Worm (Caenorhabditis elegans) whole organism, L1 larva: Measurements from ENCODE around the gene fbxa-160.

Experiments
- C04F5.9 ChIP-seq: sonication (generic microtip); optimal IDR thresholded peaks from 2 replicates; lab custom pipeline; 2016; ENCODE audit warnings: missing genetic modification characterization, missing compliant biosample characterization
- C34B4.2 ChIP-seq: sonication (generic microtip); optimal IDR thresholded peaks from 2 replicates; lab custom pipeline; 2017; ENCODE audit warnings: mild to moderate bottlenecking, missing genetic modification characterization, missing compliant biosample characterization
- alr-1 ChIP-seq: fragments of 200-800 bp; sonication (Bioruptor generic); optimal IDR thresholded peaks from 2 replicates; lab custom pipeline; 2018; ENCODE audit warnings: borderline replicate concordance, mild to moderate bottlenecking, missing genetic modification characterization, missing compliant biosample characterization
- ceh-63 ChIP-seq: fragments of 200-800 bp; sonication (Bioruptor generic); optimal IDR thresholded peaks from 2 replicates; lab custom pipeline; 2018; ENCODE audit warnings: mild to moderate bottlenecking, missing genetic modification characterization, missing compliant biosample characterization
- ceh-88 ChIP-seq: fragments of 200-800 bp; sonication (Bioruptor generic); IDR thresholded peaks from 2 replicates; pipeline ENCODE4 v1.3.6; 2022; ENCODE audit warnings: missing genetic modification characterization, missing compliant biosample characterization
- dsc-1 ChIP-seq: sonication (generic microtip); optimal IDR thresholded peaks from 2 replicates; lab custom pipeline; 2016; ENCODE audit warnings: mild to moderate bottlenecking, missing genetic modification characterization, missing compliant biosample characterization
- efl-3 ChIP-seq: fragments of 200-800 bp; sonication (Bioruptor generic); optimal IDR thresholded peaks from 2 replicates; lab custom pipeline; 2018; ENCODE audit warnings: mild to moderate bottlenecking, missing genetic modification characterization, missing compliant biosample characterization
- elt-2 ChIP-seq: sonication (generic microtip); optimal IDR thresholded peaks from 2 replicates; lab custom pipeline; 2016; ENCODE audit warnings: missing genetic modification characterization, mild to moderate bottlenecking, inconsistent platforms, missing compliant biosample characterization, missing genetic modification reagents
- ets-5 ChIP-seq: fragments of 200-800 bp; sonication (Bioruptor generic); IDR thresholded peaks from 2 replicates; pipeline ENCODE4 v1.3.6; 2022; ENCODE audit warnings: missing genetic modification characterization, missing compliant biosample characterization
- fkh-10 ChIP-seq: sonication (generic microtip); optimal IDR thresholded peaks from 2 replicates; lab custom pipeline; 2017; ENCODE audit warnings: missing biosample characterization, missing genetic modification reagents, missing genetic modification characterization
- fkh-4 ChIP-seq: sonication (generic microtip); optimal IDR thresholded peaks from 2 replicates; lab custom pipeline; 2016; ENCODE audit warnings: missing compliant biosample characterization, missing genetic modification characterization, borderline replicate concordance
- fkh-8 ChIP-seq: sonication (generic microtip); optimal IDR thresholded peaks from 2 replicates; lab custom pipeline; 2016; ENCODE audit warnings: mild to moderate bottlenecking, missing genetic modification characterization, missing compliant biosample characterization
- fos-1 ChIP-seq: fragments of 150-350 bp; optimal IDR thresholded peaks from 2 replicates; lab custom pipeline; 2014; ENCODE audit warnings: missing biosample characterization, missing genetic modification characterization
- grh-1 ChIP-seq: fragments of 200-800 bp; sonication (Bioruptor generic); IDR thresholded peaks from 2 replicates; pipeline ENCODE4 v1.3.6; 2022; ENCODE audit warnings: missing genetic modification reagents, missing genetic modification characterization, missing compliant biosample characterization
- hlh-17 ChIP-seq: fragments of 200-800 bp; sonication (Bioruptor generic); optimal IDR thresholded peaks from 2 replicates; lab custom pipeline; 2018; ENCODE audit warnings: missing genetic modification characterization, mild to moderate bottlenecking, missing compliant biosample characterization, moderate library complexity, borderline replicate concordance
- hpl-2 ChIP-seq: fragments of 150-350 bp; optimal IDR thresholded peaks from 2 replicates; lab custom pipeline; 2014; ENCODE audit warnings: missing biosample characterization, missing genetic modification reagents, missing genetic modification characterization
- jun-1 ChIP-seq: fragments of 150-350 bp; optimal IDR thresholded peaks from 2 replicates; lab custom pipeline; 2014; ENCODE audit warnings: missing biosample characterization, missing genetic modification reagents, missing genetic modification characterization
- lin-13 ChIP-seq: fragments of 150-350 bp; optimal IDR thresholded peaks from 2 replicates; lab custom pipeline; 2014; ENCODE audit warnings: missing biosample characterization, missing genetic modification reagents, missing genetic modification characterization
- lin-14 ChIP-seq: fragments of 200-800 bp; sonication (Bioruptor generic); optimal IDR thresholded peaks from 2 replicates; lab custom pipeline; 2018; ENCODE audit warnings: mild to moderate bottlenecking, missing genetic modification characterization, moderate library complexity, missing compliant biosample characterization
- lin-15B ChIP-seq: fragments of 150-350 bp; sonication (generic microtip); optimal IDR thresholded peaks from 3 replicates; lab custom pipeline; 2014; ENCODE audit warnings: missing biosample characterization, missing genetic modification characterization
- lin-35 ChIP-seq, 2 experiments: fragments of 150-350 bp; optimal IDR thresholded peaks; 2 replicates each; lab custom pipeline; 2014; ENCODE audit warnings: missing biosample characterization in 2 of 2, missing genetic modification characterization in 2 of 2, missing genetic modification reagents in 2 of 2
- mdl-1 ChIP-seq, 2 experiments: fragments of 150-350 bp; optimal IDR thresholded peaks; 2 replicates each; lab custom pipeline; 2014 to 2017; ENCODE audit warnings: missing biosample characterization in 2 of 2, missing genetic modification characterization in 2 of 2, inconsistent platforms in 1 of 2
- mef-2 ChIP-seq: fragments of 150-350 bp; optimal IDR thresholded peaks from 2 replicates; lab custom pipeline; 2014; ENCODE audit warnings: missing biosample characterization, missing genetic modification characterization
- mep-1 ChIP-seq: fragments of 150-350 bp; optimal IDR thresholded peaks from 2 replicates; lab custom pipeline; 2014; ENCODE audit warnings: missing biosample characterization, missing genetic modification characterization
- nhr-11 ChIP-seq: fragments of 150-350 bp; optimal IDR thresholded peaks from 2 replicates; lab custom pipeline; 2014; ENCODE audit warnings: missing biosample characterization, missing genetic modification characterization
- nhr-12 ChIP-seq: sonication (generic microtip); optimal IDR thresholded peaks from 2 replicates; lab custom pipeline; 2017; ENCODE audit warnings: missing biosample characterization, missing genetic modification characterization
- nhr-19 ChIP-seq: fragments of 200-800 bp; sonication (Bioruptor generic); conservative IDR thresholded peaks from 2 replicates; pipeline ENCODE4 v1.3.6; 2022; ENCODE audit warnings: missing genetic modification characterization, missing compliant biosample characterization
- nhr-237 ChIP-seq: fragments of 150-350 bp; optimal IDR thresholded peaks from 2 replicates; lab custom pipeline; 2014; ENCODE audit warnings: missing biosample characterization, missing genetic modification characterization
- nhr-28 ChIP-seq: fragments of 150-350 bp; optimal IDR thresholded peaks from 2 replicates; lab custom pipeline; 2014; ENCODE audit warnings: missing biosample characterization, missing genetic modification characterization
- nhr-76 ChIP-seq: sonication (generic microtip); optimal IDR thresholded peaks from 2 replicates; lab custom pipeline; 2017; ENCODE audit warnings: missing biosample characterization, missing genetic modification characterization
- pag-3 ChIP-seq: sonication (generic microtip); optimal IDR thresholded peaks from 2 replicates; lab custom pipeline; 2017; ENCODE audit warnings: missing genetic modification characterization, mild to moderate bottlenecking, missing compliant biosample characterization, antibody characterized with exemption, borderline replicate concordance; ENCODE audit not compliant: insufficient read depth
- pax-3 ChIP-seq: fragments of 200-800 bp; sonication (Bioruptor generic); optimal IDR thresholded peaks from 2 replicates; lab custom pipeline; 2018; ENCODE audit warnings: mild to moderate bottlenecking, missing genetic modification characterization, moderate library complexity, missing compliant biosample characterization
- pqm-1 ChIP-seq: sonication (generic microtip); optimal IDR thresholded peaks from 3 replicates; lab custom pipeline; 2017; ENCODE audit warnings: missing biosample characterization, missing genetic modification characterization
- sox-4 ChIP-seq: sonication (generic microtip); optimal IDR thresholded peaks from 2 replicates; lab custom pipeline; 2016; ENCODE audit warnings: missing genetic modification characterization, missing compliant biosample characterization
- sptf-1 ChIP-seq: fragments of 150-350 bp; optimal IDR thresholded peaks from 2 replicates; lab custom pipeline; 2014; ENCODE audit warnings: missing biosample characterization, missing genetic modification characterization
- sup-37 ChIP-seq: fragments of 200-800 bp; sonication (Bioruptor generic); optimal IDR thresholded peaks from 2 replicates; lab custom pipeline; 2018; ENCODE audit warnings: mild to moderate bottlenecking, missing genetic modification characterization, missing compliant biosample characterization
- tbx-2 ChIP-seq: sonication (generic microtip); optimal IDR thresholded peaks from 2 replicates; lab custom pipeline; 2016; ENCODE audit warnings: missing genetic modification characterization, missing compliant biosample characterization
- tlp-1 ChIP-seq: fragments of 150-350 bp; optimal IDR thresholded peaks from 2 replicates; lab custom pipeline; 2014; ENCODE audit warnings: missing biosample characterization, missing genetic modification characterization
- unc-98 ChIP-seq: fragments of 200-800 bp; sonication (Bioruptor generic); IDR thresholded peaks from 2 replicates; pipeline ENCODE4 v1.3.6; 2022; ENCODE audit warnings: missing genetic modification characterization, missing compliant biosample characterization
- vab-15 ChIP-seq: sonication (generic microtip); optimal IDR thresholded peaks from 2 replicates; lab custom pipeline; 2017; ENCODE audit warnings: missing genotype, mild to moderate bottlenecking, missing genetic modification characterization, missing compliant biosample characterization
- xbp-1 ChIP-seq: sonication (generic microtip); optimal IDR thresholded peaks from 2 replicates; lab custom pipeline; 2016; ENCODE audit warnings: missing genetic modification characterization, missing compliant biosample characterization
- zip-4 ChIP-seq: fragments of 200-800 bp; sonication (Bioruptor generic); optimal IDR thresholded peaks from 2 replicates; lab custom pipeline; 2018; ENCODE audit warnings: mild to moderate bottlenecking, missing genetic modification characterization, moderate library complexity, missing compliant biosample characterization
- ztf-4 ChIP-seq: fragments of 150-350 bp; optimal IDR thresholded peaks from 2 replicates; lab custom pipeline; 2014; ENCODE audit warnings: missing biosample characterization, missing genetic modification characterization

The fbxa-160 gene

DNA sequence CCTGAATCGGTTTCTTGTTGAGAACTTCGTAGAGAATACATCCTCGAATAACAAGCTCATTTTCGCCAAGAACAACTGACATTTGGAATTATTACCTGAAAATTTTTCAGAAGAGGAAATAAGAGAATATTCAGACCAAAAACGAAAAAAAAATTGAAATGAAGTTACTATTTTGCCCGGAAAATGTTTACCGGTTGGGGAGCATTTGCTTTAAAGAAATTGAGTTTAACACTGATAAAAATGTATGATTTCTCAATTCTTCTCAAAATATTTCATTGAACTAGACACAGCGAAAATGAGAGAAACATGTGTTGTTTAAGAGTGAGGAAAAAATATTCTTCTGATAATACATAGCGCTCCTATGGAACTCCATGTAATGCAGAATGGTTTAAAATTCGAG lies 8.1 kb downstream of the fbxa-160 start, which contains the start of gene fbxa-165:
Gene fbxa-165, minus strand, starts transcription at position 101 of the 400 bp plus-strand sequence.
- no peak for TF ChIP-seq xbp-1 (tag; lab: Kevin White, UChicago)
- no peak for TF ChIP-seq pqm-1 (tag; lab: Kevin White, UChicago)
- no peak for TF ChIP-seq lin-15B (tag; lab: Kevin White, UChicago)
- TF ChIP-seq vab-15 (tag; lab: Kevin White, UChicago) = no peak
- TF ChIP-seq hpl-2 (GFP tag; lab: Kevin White, UChicago) = no peak
- no peak for TF ChIP-seq ceh-88 (GFP tag; lab: Robert Waterston, UW)
- TF ChIP-seq alr-1 (tag; lab: Kevin White, UChicago) = no peak
- TF ChIP-seq nhr-12 = no peak
- no peak for TF ChIP-seq mep-1 (tag; lab: Kevin White, UChicago)

DNA sequence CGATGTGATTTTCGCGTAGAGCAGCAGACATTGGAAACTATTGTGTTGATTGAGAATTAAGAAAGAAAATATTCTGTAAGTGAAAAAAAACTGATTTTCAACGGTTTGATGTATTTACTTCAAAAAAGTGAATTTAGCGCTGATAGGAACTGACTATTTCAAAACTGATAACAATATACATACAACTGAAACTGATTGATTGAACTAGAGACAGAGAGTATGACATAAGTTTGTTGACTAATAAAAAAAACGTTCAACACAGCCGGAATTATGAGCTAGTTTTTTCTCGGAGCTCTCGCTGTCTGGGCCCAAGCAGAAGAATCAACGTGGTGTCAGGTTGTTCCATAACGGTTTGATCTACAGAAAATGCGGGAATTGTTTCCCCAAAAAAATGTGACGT lies 10.5 kb downstream of the fbxa-160 start, which contains the start of gene fbxa-164:
Gene fbxa-164, minus strand, starts transcription at position 101 of the 400 bp plus-strand sequence.
- TF ChIP-seq mef-2 (no peak), dsc-1 (tag; lab: Kevin White, UChicago) (no peak), jun-1 (tag; lab: Kevin White, UChicago) (no peak), grh-1 (no peak), nhr-19 (GFP tag; lab: Robert Waterston, UW) (no peak), tlp-1 (tag; lab: Kevin White, UChicago) (no peak), ets-5 (no peak), pag-3 (tag; lab: Kevin White, UChicago) (no peak), C34B4.2 (tag; lab: Kevin White, UChicago) (no peak), fos-1 (tag; lab: Kevin White, UChicago) (no peak), lin-14 (GFP tag; lab: Kevin White, UChicago) (no peak), nhr-11 (tag; lab: Kevin White, UChicago) (no peak)

DNA sequence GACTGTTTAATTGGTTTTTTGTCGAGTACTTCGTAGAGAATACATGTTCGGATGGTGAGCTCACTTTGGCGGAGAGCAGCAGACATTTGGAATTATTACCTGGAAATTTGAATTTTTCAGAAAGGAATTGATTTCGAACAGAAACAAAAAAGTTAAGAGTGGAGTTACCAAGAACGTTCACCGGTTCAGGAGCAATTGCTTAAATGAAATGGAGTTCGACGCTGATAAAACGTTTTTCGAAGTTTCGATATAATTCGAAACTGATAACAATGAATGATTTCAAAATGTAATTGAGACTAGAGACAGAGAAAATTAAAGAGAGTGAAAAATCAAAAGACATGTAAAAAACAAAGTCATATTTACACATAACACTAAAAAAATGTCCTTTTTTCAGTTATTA lies 13.8 kb downstream of the fbxa-160 start, which contains the start of gene fbxa-163:
Gene fbxa-163, minus strand, starts transcription at position 101 of the 400 bp plus-strand sequence.
- TF ChIP-seq fkh-4 (tag; lab: Kevin White, UChicago) = no peak
- no peak for TF ChIP-seq tlp-1 (tag; lab: Kevin White, UChicago)
- no peak for TF ChIP-seq nhr-237 (tag; lab: Kevin White, UChicago)
- TF ChIP-seq lin-15B (tag; lab: Kevin White, UChicago) = no peak
- TF ChIP-seq nhr-76 (tag; lab: Kevin White, UChicago) = no peak
- no peak for TF ChIP-seq C04F5.9 (tag; lab: Kevin White, UChicago)
- no peak for TF ChIP-seq fkh-8 (tag; lab: Kevin White, UChicago)
- no peak for TF ChIP-seq sptf-1 (tag; lab: Kevin White, UChicago)
- no peak for TF ChIP-seq mdl-1 (tag; optimal IDR thresholded peaks at IDR 0.05; lab: Kevin White, UChicago)
- TF ChIP-seq tbx-2 (tag; lab: Kevin White, UChicago) = no peak
- no peak for TF ChIP-seq nhr-28 (tag; lab: Kevin White, UChicago)
- TF ChIP-seq sup-37 (GFP tag; lab: Kevin White, UChicago) = no peak
- no peak for TF ChIP-seq efl-3 (GFP tag; lab: Kevin White, UChicago)
- no peak for TF ChIP-seq pax-3 (tag; lab: Kevin White, UChicago)

DNA sequence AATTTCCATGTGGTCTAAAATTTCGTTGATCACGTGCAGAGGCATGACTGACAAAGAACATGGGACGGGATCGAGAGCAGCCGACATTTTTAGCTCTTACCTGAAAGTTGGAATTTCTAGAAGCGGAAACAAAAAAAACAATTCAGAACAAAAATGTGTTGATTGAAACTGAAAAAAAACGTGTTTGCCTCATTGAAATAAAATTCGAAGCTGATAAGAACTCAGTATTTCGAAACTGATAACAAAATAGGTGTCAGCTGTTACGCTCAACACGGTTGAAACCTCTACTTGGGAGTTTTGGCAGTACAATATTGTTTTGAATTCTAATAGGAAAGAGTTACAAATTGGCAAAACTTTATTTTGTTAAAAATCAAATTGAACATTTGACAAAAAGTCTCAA lies 15.6 kb downstream of the fbxa-160 start:
- TF ChIP-seq elt-2 (tag; lab: Kevin White, UChicago) = peak; percentile 82
- no peak for TF ChIP-seq lin-15B (tag; lab: Kevin White, UChicago)
- TF ChIP-seq ztf-4 = no peak
- TF ChIP-seq fkh-10 (GFP tag; lab: Kevin White, UChicago) = no peak
- no peak for TF ChIP-seq lin-13 (GFP tag; lab: Kevin White, UChicago)
- no peak for TF ChIP-seq sox-4 (tag; lab: Kevin White, UChicago)
- no peak for TF ChIP-seq nhr-11 (tag; lab: Kevin White, UChicago)
- peak in 1 of 2 experiments; percentile 33 for TF ChIP-seq lin-35 (GFP tag; optimal IDR thresholded peaks at IDR 0.05; lab: Kevin White, UChicago)
- TF ChIP-seq tlp-1 (tag; lab: Kevin White, UChicago) = peak; percentile 4
- TF ChIP-seq lin-14 (GFP tag; lab: Kevin White, UChicago) = no peak
- no peak for TF ChIP-seq pqm-1 (tag; lab: Kevin White, UChicago)
- no peak for TF ChIP-seq zip-4 (GFP tag; lab: Kevin White, UChicago)
- TF ChIP-seq ceh-63 (GFP tag; lab: Kevin White, UChicago) = no peak
- TF ChIP-seq hlh-17 (GFP tag; lab: Kevin White, UChicago) = no peak
- TF ChIP-seq nhr-237 (tag; lab: Kevin White, UChicago) = no peak
- TF ChIP-seq unc-98 (GFP tag; lab: Robert Waterston, UW) = no peak
- TF ChIP-seq fkh-8 (tag; lab: Kevin White, UChicago) = no peak
